Fruit fly (Drosophila melanogaster) whole organism, embryonic: ENCODE results near the gene Polr2I.

Experiments
- Asciz ChIP-seq: fragments of 200-800 bp; sonication (Bioruptor generic); optimal IDR thresholded peaks from 2 replicates; lab custom pipeline; 2017; ENCODE audit warnings: missing biosample characterization, mild to moderate bottlenecking, missing genetic modification characterization, missing genetic modification reagents
- BtbVII ChIP-seq: fragments of 200-800 bp; sonication (Bioruptor generic); optimal IDR thresholded peaks from 3 replicates; lab custom pipeline; 2017; ENCODE audit warnings: missing biosample characterization, mild to moderate bottlenecking, missing genetic modification characterization
- CG10654 ChIP-seq: fragments of 200-800 bp; sonication (Bioruptor generic); optimal IDR thresholded peaks from 2 replicates; lab custom pipeline; 2016; ENCODE audit warnings: missing biosample characterization, missing genetic modification characterization
- CG12391 ChIP-seq: fragments of 200-800 bp; sonication (Bioruptor generic); optimal IDR thresholded peaks from 3 replicates; lab custom pipeline; 2018; ENCODE audit warnings: missing biosample characterization, mild to moderate bottlenecking, missing genetic modification characterization, moderate library complexity
- CG15269 ChIP-seq: fragments of 200-800 bp; sonication (Bioruptor generic); optimal IDR thresholded peaks from 2 replicates; lab custom pipeline; 2018; ENCODE audit warnings: missing biosample characterization, mild to moderate bottlenecking, missing genetic modification characterization, moderate library complexity
- CG15479 ChIP-seq: fragments of 200-800 bp; sonication (Bioruptor generic); optimal IDR thresholded peaks from 3 replicates; lab custom pipeline; 2019; ENCODE audit warnings: missing biosample characterization, mild to moderate bottlenecking, missing genetic modification characterization, moderate library complexity
- CG1602 ChIP-seq: fragments of 200-800 bp; sonication (Bioruptor generic); optimal IDR thresholded peaks from 3 replicates; lab custom pipeline; 2016; ENCODE audit warnings: missing biosample characterization, missing genetic modification characterization
- CG16813 ChIP-seq: fragments of 200-800 bp; sonication (Bioruptor generic); IDR thresholded peaks from 3 replicates; pipeline ENCODE4 v1.3.6; 2022; ENCODE audit warnings: missing biosample characterization, missing genetic modification characterization; ENCODE audit not compliant: partially characterized antibody
- CG17328 ChIP-seq: fragments of 200-800 bp; sonication (Bioruptor generic); IDR thresholded peaks from 2 replicates; pipeline ENCODE4 v1.3.6; 2022; ENCODE audit warnings: missing biosample characterization, missing genetic modification characterization
- CG17385 ChIP-seq: fragments of 200-800 bp; sonication (Bioruptor generic); optimal IDR thresholded peaks from 3 replicates; lab custom pipeline; 2018; ENCODE audit warnings: missing biosample characterization, mild to moderate bottlenecking, missing genetic modification characterization
- CG18619 ChIP-seq: fragments of 200-800 bp; sonication (Bioruptor generic); optimal IDR thresholded peaks from 3 replicates; lab custom pipeline; 2017; ENCODE audit warnings: missing biosample characterization, mild to moderate bottlenecking, missing genetic modification characterization
- CG2120 ChIP-seq: fragments of 200-800 bp; sonication (Bioruptor generic); optimal IDR thresholded peaks from 3 replicates; lab custom pipeline; 2016; ENCODE audit warnings: missing biosample characterization, missing genetic modification characterization
- CG2712 ChIP-seq: fragments of 200-800 bp; optimal IDR thresholded peaks from 3 replicates; lab custom pipeline; 2019; ENCODE audit warnings: missing biosample characterization, mild to moderate bottlenecking, missing genetic modification characterization, moderate library complexity
- CG30403 ChIP-seq: fragments of 200-800 bp; sonication (Bioruptor generic); optimal IDR thresholded peaks from 3 replicates; lab custom pipeline; 2016; ENCODE audit warnings: missing biosample characterization, missing genetic modification characterization
- CG30431 ChIP-seq: fragments of 200-800 bp; sonication (Bioruptor generic); optimal IDR thresholded peaks from 2 replicates; lab custom pipeline; 2017; ENCODE audit warnings: missing biosample characterization, missing genetic modification characterization
- CG31441 ChIP-seq: fragments of 200-800 bp; sonication (Bioruptor generic); IDR thresholded peaks from 2 replicates; pipeline ENCODE4 v1.3.6; 2022; ENCODE audit warnings: missing biosample characterization, missing genetic modification characterization
- CG3407 ChIP-seq: fragments of 200-800 bp; sonication (Bioruptor generic); optimal IDR thresholded peaks from 2 replicates; lab custom pipeline; 2018; ENCODE audit warnings: missing biosample characterization, mild to moderate bottlenecking, missing genetic modification characterization
- CG6175 ChIP-seq: fragments of 200-800 bp; sonication (Bioruptor generic); IDR thresholded peaks from 3 replicates; pipeline ENCODE4 v1.3.6; 2022; ENCODE audit warnings: missing biosample characterization, missing genetic modification characterization
- CG6689 ChIP-seq: fragments of 200-800 bp; sonication (Bioruptor generic); IDR thresholded peaks from 2 replicates; pipeline ENCODE4 v1.3.6; 2022; ENCODE audit warnings: missing biosample characterization, missing genetic modification characterization
- CG8388 ChIP-seq: fragments of 200-800 bp; sonication (Bioruptor generic); optimal IDR thresholded peaks from 2 replicates; lab custom pipeline; 2019; ENCODE audit warnings: missing biosample characterization, mild to moderate bottlenecking, missing genetic modification characterization, moderate library complexity
- CG9437 ChIP-seq: fragments of 200-800 bp; sonication (Bioruptor generic); optimal IDR thresholded peaks from 2 replicates; lab custom pipeline; 2018; ENCODE audit warnings: missing biosample characterization, mild to moderate bottlenecking, missing genetic modification characterization
- CG9727 ChIP-seq: fragments of 200-800 bp; sonication (Bioruptor generic); optimal IDR thresholded peaks from 3 replicates; lab custom pipeline; 2017; ENCODE audit warnings: missing biosample characterization, mild to moderate bottlenecking, missing genetic modification characterization
- CoRest ChIP-seq: fragments of 200-800 bp; sonication (Bioruptor generic); optimal IDR thresholded peaks from 3 replicates; lab custom pipeline; 2018; ENCODE audit warnings: missing biosample characterization, mild to moderate bottlenecking, missing genetic modification characterization, moderate library complexity
- Dad ChIP-seq: fragments of 200-800 bp; sonication (Bioruptor generic); optimal IDR thresholded peaks from 3 replicates; lab custom pipeline; 2016; ENCODE audit warnings: missing biosample characterization, missing genetic modification characterization
- Dp ChIP-seq: fragments of 200-800 bp; sonication (Bioruptor generic); optimal IDR thresholded peaks from 2 replicates; lab custom pipeline; 2018; ENCODE audit warnings: missing biosample characterization, mild to moderate bottlenecking, missing genetic modification characterization, moderate library complexity
- E2f1 ChIP-seq: fragments of 200-800 bp; sonication (Bioruptor generic); IDR thresholded peaks from 2 replicates; pipeline ENCODE4 v1.3.6; 2022; ENCODE audit warnings: missing biosample characterization, missing genetic modification characterization
- Ets65A ChIP-seq: fragments of 200-800 bp; sonication (Bioruptor generic); peaks from one replicate; lab custom pipeline; 2016; ENCODE audit warnings: missing biosample characterization, missing genetic modification characterization
- HLHmδ ChIP-seq: fragments of 200-800 bp; sonication (Bioruptor generic); optimal IDR thresholded peaks from 2 replicates; lab custom pipeline; 2018; ENCODE audit warnings: missing biosample characterization, mild to moderate bottlenecking, missing genetic modification characterization, moderate library complexity
- Hsf ChIP-seq: fragments of 200-800 bp; sonication (Bioruptor generic); optimal IDR thresholded peaks from 3 replicates; lab custom pipeline; 2016; ENCODE audit warnings: missing biosample characterization, missing genetic modification characterization
- Myb ChIP-seq: fragments of 200-800 bp; sonication (Bioruptor generic); optimal IDR thresholded peaks from 2 replicates; lab custom pipeline; 2016; ENCODE audit warnings: missing biosample characterization, missing genetic modification characterization
- NfI ChIP-seq: fragments of 200-800 bp; sonication (Bioruptor generic); optimal IDR thresholded peaks from 3 replicates; lab custom pipeline; 2018; ENCODE audit warnings: missing biosample characterization, mild to moderate bottlenecking, missing genetic modification characterization, moderate library complexity
- Oaz ChIP-seq: fragments of 200-800 bp; sonication (Bioruptor generic); IDR thresholded peaks from 2 replicates; pipeline ENCODE4 v1.3.6; 2022; ENCODE audit warnings: missing biosample characterization, missing genetic modification characterization
- Oli ChIP-seq: fragments of 200-800 bp; sonication (Bioruptor generic); optimal IDR thresholded peaks from 2 replicates; lab custom pipeline; 2018; ENCODE audit warnings: missing biosample characterization, mild to moderate bottlenecking, missing genetic modification characterization, moderate library complexity
- Optix ChIP-seq: fragments of 200-800 bp; sonication (Bioruptor generic); IDR thresholded peaks from 3 replicates; pipeline ENCODE4 v1.3.6; 2022; ENCODE audit warnings: missing biosample characterization, missing genetic modification characterization
- Sox100B ChIP-seq: fragments of 200-800 bp; sonication (Bioruptor generic); optimal IDR thresholded peaks from 3 replicates; lab custom pipeline; 2018; ENCODE audit warnings: missing biosample characterization, mild to moderate bottlenecking, missing genetic modification characterization
- Xrp1 ChIP-seq: fragments of 200-800 bp; sonication (Bioruptor generic); IDR thresholded peaks from 2 replicates; pipeline ENCODE4 v1.3.6; 2022; ENCODE audit warnings: missing biosample characterization, missing genetic modification characterization
- bigmax ChIP-seq: fragments of 200-800 bp; sonication (Bioruptor generic); optimal IDR thresholded peaks from 2 replicates; lab custom pipeline; 2018; ENCODE audit warnings: missing biosample characterization, mild to moderate bottlenecking, missing genetic modification characterization
- chif ChIP-seq, 2 experiments: fragments of 200-800 bp; sonication (Bioruptor generic); optimal IDR thresholded peaks; 3 replicates each; lab custom pipeline; 2016; ENCODE audit warnings: missing biosample characterization in 2 of 2, missing genetic modification characterization in 2 of 2
- dan ChIP-seq: fragments of 200-800 bp; sonication (Bioruptor generic); IDR thresholded peaks from 2 replicates; pipeline ENCODE4 v1.3.6; 2022; ENCODE audit warnings: missing biosample characterization, missing genetic modification characterization
- dmrt11E ChIP-seq: fragments of 200-800 bp; sonication (Bioruptor generic); optimal IDR thresholded peaks from 3 replicates; lab custom pipeline; 2018; ENCODE audit warnings: missing biosample characterization, mild to moderate bottlenecking, missing genetic modification characterization, moderate library complexity
- dmrt99B ChIP-seq: fragments of 200-800 bp; sonication (Bioruptor generic); optimal IDR thresholded peaks from 2 replicates; lab custom pipeline; 2018; ENCODE audit warnings: missing biosample characterization, mild to moderate bottlenecking, missing genetic modification characterization, moderate library complexity
- eve ChIP-seq, 2 experiments: fragments of >200 bp; optimal IDR thresholded peaks; 2 replicates each; lab custom pipeline; 2017; ENCODE audit warnings: missing biosample characterization in 2 of 2, missing genetic modification characterization in 2 of 2
- ewg ChIP-seq: fragments of 200-800 bp; sonication (Bioruptor generic); optimal IDR thresholded peaks from 3 replicates; lab custom pipeline; 2017; ENCODE audit warnings: mild to moderate bottlenecking, missing biosample characterization, missing genetic modification reagents, missing genetic modification characterization
- lola ChIP-seq, 3 experiments: fragments of >200 bp in 2 of 3; fragments of 200-800 bp in 1 of 3; sonication (Bioruptor generic) in 1 of 3; optimal IDR thresholded peaks; 2 replicates each; lab custom pipeline; 2017 to 2019; ENCODE audit warnings: missing biosample characterization in 3 of 3, missing genetic modification characterization in 3 of 3, mild to moderate bottlenecking in 1 of 3, moderate library complexity in 1 of 3
- luna ChIP-seq: fragments of 200-800 bp; sonication (Bioruptor generic); optimal IDR thresholded peaks from 2 replicates; lab custom pipeline; 2016; ENCODE audit warnings: missing biosample characterization, missing genetic modification characterization
- nom ChIP-seq: fragments of 200-800 bp; sonication (Bioruptor generic); optimal IDR thresholded peaks from 2 replicates; lab custom pipeline; 2017; ENCODE audit warnings: missing biosample characterization, missing genetic modification characterization, mild to moderate bottlenecking, moderate library complexity, missing genetic modification reagents
- pita ChIP-seq: fragments of 200-800 bp; sonication (Bioruptor generic); optimal IDR thresholded peaks from 2 replicates; lab custom pipeline; 2017; ENCODE audit warnings: missing biosample characterization, mild to moderate bottlenecking, missing genetic modification characterization
- pnt ChIP-seq: fragments of 200-800 bp; sonication (Bioruptor generic); optimal IDR thresholded peaks from 3 replicates; lab custom pipeline; 2016; ENCODE audit warnings: missing biosample characterization, missing genetic modification characterization
- sens ChIP-seq: fragments of 200-800 bp; sonication (Bioruptor generic); peaks from one replicate; lab custom pipeline; 2016; ENCODE audit warnings: missing biosample characterization, missing genetic modification characterization
- tap ChIP-seq: fragments of 200-800 bp; optimal IDR thresholded peaks from 3 replicates; lab custom pipeline; 2019; ENCODE audit warnings: missing biosample characterization, mild to moderate bottlenecking, missing genetic modification characterization, moderate library complexity
- tio ChIP-seq: fragments of 200-800 bp; sonication (Bioruptor generic); optimal IDR thresholded peaks from 2 replicates; lab custom pipeline; 2017; ENCODE audit warnings: missing biosample characterization, missing genetic modification characterization, inconsistent platforms
- tll ChIP-seq, 2 experiments: fragments of 200-800 bp in 1 of 2; fragments of >200 bp in 1 of 2; sonication (Bioruptor generic) in 1 of 2; optimal IDR thresholded peaks; 2 replicates each; lab custom pipeline; 2017 to 2019; ENCODE audit warnings: missing biosample characterization in 2 of 2, missing genetic modification characterization in 2 of 2, mild to moderate bottlenecking in 1 of 2, moderate library complexity in 1 of 2
- ttk ChIP-seq: fragments of 200-800 bp; sonication (Bioruptor generic); IDR thresholded peaks from 2 replicates; pipeline ENCODE4 v2.1.2; 2022; ENCODE audit warnings: missing biosample characterization, missing genetic modification characterization

Polr2I gene

dm6 chr3R:14351418-14351817, 42.5 kb downstream of the Polr2I start (continued):
- TF ChIP-seq CG30403: peak; percentile 51
- no peak for TF ChIP-seq E2f1
- TF ChIP-seq CG15479 (GFP tag; lab: Kevin White, UChicago): no peak
- no peak for TF ChIP-seq Optix
- TF ChIP-seq CG9727 (GFP tag; lab: Kevin White, UChicago): peak; percentile 39
- TF ChIP-seq CG17328: 0 out of 2 replicates have a peak, but pooled peaks have one; percentile 9
- TF ChIP-seq dan (GFP tag; lab: Robert Waterston, UW): no peak
- peak; percentile 0 for TF ChIP-seq dmrt11E (tag; lab: Kevin White, UChicago)
- TF ChIP-seq CG2712 (tag; lab: Kevin White, UChicago): peak; percentile 11
- TF ChIP-seq CG12391 (tag; lab: Kevin White, UChicago): peak; percentile 51
- peak; percentile 56 for TF ChIP-seq dmrt99B
- TF ChIP-seq Dp: no peak
- peak; percentile 34 for TF ChIP-seq CG15269 (tag; lab: Kevin White, UChicago)
- peak in 1 of 3 experiments; percentile 10 for TF ChIP-seq lola (GFP tag; optimal IDR thresholded peaks at IDR 0.05; lab: Kevin White, UChicago)
- TF ChIP-seq CG6689 (GFP tag; lab: Robert Waterston, UW): peak; percentile 16; the same call in 1 of the 2 replicates
- peak; percentile 29 for TF ChIP-seq CoRest (tag; lab: Kevin White, UChicago)
- TF ChIP-seq Xrp1 (GFP tag; lab: Robert Waterston, UW): peak; percentile 9; the same call in 1 of the 2 replicates
- TF ChIP-seq CG3407 (GFP tag; lab: Kevin White, UChicago): no peak
- peak; percentile 44 for TF ChIP-seq CG17385
- no peak for TF ChIP-seq Dad (GFP tag; lab: Kevin White, UChicago)
- peak; percentile 40 for TF ChIP-seq Ets65A (GFP tag; lab: Kevin White, UChicago)
- TF ChIP-seq CG9437 (GFP tag; lab: Kevin White, UChicago): peak; percentile 9
- no peak for TF ChIP-seq BtbVII (GFP tag; lab: Kevin White, UChicago)
- TF ChIP-seq NfI (GFP tag; lab: Kevin White, UChicago): peak; percentile 15
- no peak for TF ChIP-seq CG6175 (GFP tag; lab: Robert Waterston, UW)
- TF ChIP-seq CG31441: peak; percentile 51; the same call in 1 of the 2 replicates
- no peak for TF ChIP-seq CG1602
- TF ChIP-seq tio: no peak
- TF ChIP-seq chif (GFP tag; optimal IDR thresholded peaks at IDR 0.05; lab: Kevin White, UChicago): no peak
- TF ChIP-seq Asciz (GFP tag; lab: Kevin White, UChicago): peak; percentile 33
- TF ChIP-seq sens: peak; percentile 70
- TF ChIP-seq bigmax (GFP tag; lab: Kevin White, UChicago): no peak
- TF ChIP-seq CG16813: no peak
- TF ChIP-seq Hsf (GFP tag; lab: Kevin White, UChicago): peak; percentile 27
- peak; percentile 38 for TF ChIP-seq CG18619 (GFP tag; lab: Kevin White, UChicago)
- peak; percentile 21 for TF ChIP-seq tap
- peak; percentile 66 for TF ChIP-seq CG2120 (GFP tag; lab: Kevin White, UChicago)
- TF ChIP-seq, all 482 proteins: peak for 108

DNA sequence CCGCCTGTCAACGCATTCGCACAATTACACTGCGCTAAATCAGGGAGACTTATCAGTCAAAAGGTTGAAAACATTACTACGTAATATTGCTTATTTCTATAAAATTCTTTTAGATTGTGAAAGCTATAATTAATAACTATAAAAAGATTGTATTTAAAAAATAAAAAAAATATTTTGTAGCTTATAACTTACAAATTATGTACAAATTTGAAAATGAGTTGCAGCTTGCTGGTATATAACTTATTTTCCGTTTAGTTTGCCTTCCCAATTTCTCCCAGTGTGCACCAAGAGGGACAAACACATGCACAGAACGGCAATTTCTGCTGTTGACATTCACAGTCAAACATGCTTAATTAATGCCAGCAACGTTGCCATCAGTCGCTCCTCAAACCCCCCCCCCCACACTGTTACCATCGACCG, 44.9 kb downstream of the Polr2I start:
- TF ChIP-seq pita (no peak), ewg (GFP tag; lab: Kevin White, UChicago) (peak; percentile 39), ttk (GFP tag; lab: Robert Waterston, UW) (peak; percentile 52), nom (GFP tag; lab: Kevin White, UChicago) (peak; percentile 87), CG8388 (peak; percentile 72), HLHmδ (GFP tag; lab: Kevin White, UChicago) (no peak), CG30431 (peak; percentile 29), Oli (peak; percentile 74), Myb (GFP tag; lab: Kevin White, UChicago) (no peak), luna (GFP tag; lab: Kevin White, UChicago) (no peak), Oaz (no peak), pnt (GFP tag; lab: Kevin White, UChicago) (no peak), tll (GFP tag; optimal IDR thresholded peaks at IDR 0.05; lab: Kevin White, UChicago) (no peak), Sox100B (GFP tag; lab: Kevin White, UChicago) (peak; percentile 85), eve (GFP tag; optimal IDR thresholded peaks at IDR 0.05; lab: Kevin White, UChicago) (peak in 1 of 2 experiments; percentile 60), CG10654 (GFP tag; lab: Kevin White, UChicago) (peak; percentile 47)
